Fruit fly (Drosophila melanogaster) whole organism, pupa: ENCODE data around the gene Trs33.

ENCODE experiments used
- CG10348 ChIP-seq: fragments of 200-800 bp; sonication (Bioruptor generic); IDR thresholded peaks from 2 replicates; pipeline ENCODE4 v1.3.6; 2022; ENCODE audit warnings: missing biosample characterization, missing genetic modification characterization
- CG12605 ChIP-seq: fragments of 200-800 bp; sonication (Bioruptor generic); IDR thresholded peaks from 2 replicates; pipeline ENCODE4 v1.3.6; 2022; ENCODE audit warnings: missing biosample characterization, missing genetic modification characterization
- CG13204 ChIP-seq: fragments of 200-800 bp; sonication (Bioruptor generic); optimal IDR thresholded peaks from 2 replicates; lab custom pipeline; 2018; ENCODE audit warnings: missing biosample characterization, mild to moderate bottlenecking, missing genetic modification characterization, moderate library complexity
- CG14655 ChIP-seq: fragments of 200-800 bp; sonication (Bioruptor generic); optimal IDR thresholded peaks from 3 replicates; lab custom pipeline; 2017; ENCODE audit warnings: mild to moderate bottlenecking, missing biosample characterization, missing genetic modification reagents, missing genetic modification characterization
- CG15710 ChIP-seq: fragments of 200-800 bp; sonication (Bioruptor generic); optimal IDR thresholded peaks from 2 replicates; lab custom pipeline; 2018; ENCODE audit warnings: missing biosample characterization, mild to moderate bottlenecking, missing genetic modification characterization, moderate library complexity
- CG17806 ChIP-seq: fragments of 200-800 bp; sonication (Bioruptor generic); optimal IDR thresholded peaks from 2 replicates; lab custom pipeline; 2018; ENCODE audit warnings: missing biosample characterization, mild to moderate bottlenecking, missing genetic modification characterization, moderate library complexity
- CG32121 ChIP-seq: fragments of 200-800 bp; sonication (Bioruptor generic); IDR thresholded peaks from 2 replicates; pipeline ENCODE4 v1.3.6; 2022; ENCODE audit warnings: missing biosample characterization, missing genetic modification characterization
- CG34367 ChIP-seq: fragments of 200-800 bp; sonication (Bioruptor generic); optimal IDR thresholded peaks from 2 replicates; lab custom pipeline; 2018; ENCODE audit warnings: missing biosample characterization, mild to moderate bottlenecking, missing genetic modification characterization
- CG4496 ChIP-seq: fragments of 200-800 bp; sonication (Bioruptor generic); IDR thresholded peaks from 3 replicates; pipeline ENCODE4 v1.3.6; 2022; ENCODE audit warnings: missing biosample characterization, missing genetic modification characterization
- CG8159 ChIP-seq: fragments of 200-800 bp; sonication (Bioruptor generic); optimal IDR thresholded peaks from 3 replicates; lab custom pipeline; 2018; ENCODE audit warnings: missing biosample characterization, mild to moderate bottlenecking, missing genetic modification characterization, moderate library complexity
- CG8301 ChIP-seq: fragments of 200-800 bp; sonication (Bioruptor generic); optimal IDR thresholded peaks from 2 replicates; lab custom pipeline; 2018; ENCODE audit warnings: missing biosample characterization, mild to moderate bottlenecking, missing genetic modification characterization
- CG9948 ChIP-seq: fragments of 200-800 bp; sonication (Bioruptor generic); optimal IDR thresholded peaks from 2 replicates; lab custom pipeline; 2018; ENCODE audit warnings: missing biosample characterization, mild to moderate bottlenecking, missing genetic modification characterization, moderate library complexity
- D1 ChIP-seq: fragments of 200-800 bp; sonication (Bioruptor generic); optimal IDR thresholded peaks from 2 replicates; lab custom pipeline; 2018; ENCODE audit warnings: missing biosample characterization, mild to moderate bottlenecking, missing genetic modification characterization, moderate library complexity
- EcR ChIP-seq: fragments of 200-800 bp; sonication (Bioruptor generic); optimal IDR thresholded peaks from 3 replicates; lab custom pipeline; 2019; ENCODE audit warnings: missing biosample characterization, missing genetic modification characterization, mild to moderate bottlenecking, moderate library complexity, missing genetic modification reagents
- Ets98B ChIP-seq: fragments of 200-800 bp; sonication (Bioruptor generic); IDR thresholded peaks from 2 replicates; pipeline ENCODE4 v1.3.6; 2022; ENCODE audit warnings: missing biosample characterization, missing genetic modification characterization
- Pif1A ChIP-seq: fragments of 200-800 bp; sonication (Bioruptor generic); optimal IDR thresholded peaks from 3 replicates; lab custom pipeline; 2016; ENCODE audit warnings: missing biosample characterization, missing genetic modification characterization
- Pif1B ChIP-seq: fragments of 200-800 bp; sonication (Bioruptor generic); optimal IDR thresholded peaks from 3 replicates; lab custom pipeline; 2016; ENCODE audit warnings: missing biosample characterization, missing genetic modification characterization
- Snoo ChIP-seq: fragments of 200-800 bp; sonication (Bioruptor generic); optimal IDR thresholded peaks from 3 replicates; lab custom pipeline; 2017; ENCODE audit warnings: missing biosample characterization, mild to moderate bottlenecking, missing genetic modification characterization, inconsistent platforms
- fd96Ca ChIP-seq: fragments of 200-800 bp; sonication (Bioruptor generic); IDR thresholded peaks from 3 replicates; pipeline ENCODE4 v1.3.6; 2022; ENCODE audit warnings: missing biosample characterization, missing genetic modification characterization
- gl ChIP-seq: fragments of 200-800 bp; sonication (Bioruptor generic); optimal IDR thresholded peaks from 2 replicates; lab custom pipeline; 2018; ENCODE audit warnings: missing biosample characterization, mild to moderate bottlenecking, missing genetic modification characterization
- rn ChIP-seq: fragments of 200-800 bp; sonication (Bioruptor generic); IDR thresholded peaks from 2 replicates; pipeline ENCODE4 v1.3.6; 2022; ENCODE audit warnings: missing biosample characterization, missing genetic modification characterization

Gene Trs33

DNA sequence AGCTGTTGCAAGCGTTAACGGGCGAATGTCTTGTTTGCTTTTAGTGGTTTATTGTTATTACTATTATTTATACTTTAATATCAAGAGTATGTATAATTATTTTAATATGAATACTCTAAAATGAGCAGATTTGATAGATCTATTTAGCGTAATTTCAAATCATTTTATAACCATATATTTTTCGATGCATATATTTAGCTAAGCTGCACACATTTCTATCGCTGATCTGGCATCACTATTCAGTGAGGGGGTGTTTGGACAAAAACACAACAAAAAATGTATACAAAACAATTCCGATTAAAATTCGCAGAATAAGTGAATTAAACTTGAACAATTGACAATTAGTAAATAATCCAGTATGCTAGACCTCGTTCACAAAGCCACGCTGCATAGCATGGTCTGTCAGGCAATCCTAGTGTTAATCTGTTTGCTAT is at the start of gene Trs33, which contains the start of gene Tmtc4:
TSS of gene Trs33 (minus strand) at position 3 of the 434 bp plus-strand sequence.
TSS of gene Tmtc4 (plus strand) at position 233 of the 434 bp plus-strand sequence.
- TF ChIP-seq CG17806 (peak; percentile 15), CG15710 (tag; lab: Kevin White, UChicago) (peak; percentile 39), CG8159 (tag; lab: Kevin White, UChicago) (no peak), Ets98B (no peak), EcR (GFP tag; lab: Kevin White, UChicago) (peak; percentile 9), CG34367 (no peak), gl (no peak), CG8301 (tag; lab: Kevin White, UChicago) (no peak), CG9948 (tag; lab: Kevin White, UChicago) (peak; percentile 6), CG32121 (0 out of 2 replicates have a peak, but pooled peaks have one; percentile 13), Snoo (tag; lab: Kevin White, UChicago) (peak; percentile 28), rn (GFP tag; lab: Robert Waterston, UW) (no peak)
- TF ChIP-seq, all 21 proteins: peak for 6

DNA sequence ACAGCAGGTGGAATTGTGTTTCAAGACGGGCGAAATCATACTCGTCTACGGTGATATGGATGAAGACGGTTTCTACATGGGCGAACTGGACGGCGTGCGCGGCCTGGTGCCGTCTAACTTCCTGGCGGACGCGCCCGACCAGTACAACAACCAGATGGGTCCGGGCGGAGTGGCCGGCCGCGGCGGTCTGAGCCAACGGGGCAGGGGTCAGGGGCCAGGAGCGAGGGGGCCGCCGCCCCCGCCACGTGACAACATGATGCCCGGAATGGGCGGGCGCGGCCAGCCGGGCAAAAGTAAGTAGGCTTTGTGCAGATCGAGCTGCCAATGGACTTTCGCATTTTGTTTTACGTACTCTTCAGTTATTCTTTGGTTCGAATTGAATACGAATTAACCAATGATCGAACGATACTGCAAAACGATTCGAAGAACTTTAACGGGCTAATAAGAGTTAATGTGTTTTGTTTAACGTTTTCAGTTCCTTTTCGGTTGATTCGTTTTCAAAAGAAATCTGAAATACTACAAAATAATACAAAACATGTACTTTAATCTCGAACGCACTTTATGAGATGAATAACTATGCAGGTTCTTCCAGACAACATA is 42.5 kb upstream of the Trs33 start:
- TF ChIP-seq CG13204 (GFP tag; lab: Kevin White, UChicago) (no peak), Snoo (tag; lab: Kevin White, UChicago) (no peak), Pif1A (no peak), CG8159 (tag; lab: Kevin White, UChicago) (no peak), CG34367 (no peak), Ets98B (no peak), CG17806 (no peak), D1 (tag; lab: Kevin White, UChicago) (no peak), CG8301 (tag; lab: Kevin White, UChicago) (no peak), EcR (GFP tag; lab: Kevin White, UChicago) (no peak), Pif1B (GFP tag; lab: Kevin White, UChicago) (no peak)
- TF ChIP-seq, all 21 proteins: peak for 0

DNA sequence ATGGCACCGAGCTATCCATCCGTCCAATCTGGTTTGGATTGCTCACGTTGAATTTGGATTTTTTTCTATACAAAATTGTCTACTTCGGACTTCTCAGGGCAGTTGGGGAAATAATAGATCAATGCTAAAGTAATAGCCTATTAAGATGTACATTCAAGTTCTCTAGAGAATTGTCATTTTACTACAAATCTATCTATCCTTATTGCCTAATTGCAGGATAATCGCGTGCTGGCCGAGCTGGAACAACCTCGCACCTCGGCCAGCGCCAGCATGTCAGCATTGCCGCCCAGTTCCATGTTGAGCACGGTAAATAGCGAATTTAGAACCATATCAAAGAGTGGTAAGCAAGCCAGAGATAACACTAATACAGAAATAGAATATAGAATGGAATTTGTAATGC is 32.1 kb upstream of the Trs33 start, which contains the start of gene h-cup:
TSS of gene h-cup (minus strand) at position 101 of the 400 bp plus-strand sequence.
- no peak for TF ChIP-seq CG9948 (tag; lab: Kevin White, UChicago)

DNA sequence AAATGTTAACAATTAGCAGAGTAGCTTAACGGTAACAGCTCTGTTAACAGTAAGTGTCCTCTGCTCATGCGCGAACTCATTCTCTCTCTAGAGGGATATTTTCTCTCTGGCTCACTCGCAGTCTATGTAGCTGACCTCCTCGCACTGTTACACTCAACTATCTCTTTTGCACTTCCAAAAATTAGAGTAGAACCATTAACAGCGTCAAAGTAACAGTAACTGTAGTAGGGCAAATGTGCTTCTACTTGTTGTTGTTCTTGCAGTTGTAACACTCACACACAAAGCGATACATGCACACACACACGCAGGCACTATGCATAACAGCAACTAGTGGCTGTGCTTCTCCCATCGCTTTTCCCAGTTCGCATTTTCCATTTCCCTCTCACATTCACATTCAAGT is 28.3 kb upstream of the Trs33 start:
- TF ChIP-seq CG12605 (GFP tag; lab: Robert Waterston, UW) (peak; percentile 74), CG15710 (tag; lab: Kevin White, UChicago) (no peak), Pif1B (GFP tag; lab: Kevin White, UChicago) (no peak)
- TF ChIP-seq, all 21 proteins: peak for 1

DNA sequence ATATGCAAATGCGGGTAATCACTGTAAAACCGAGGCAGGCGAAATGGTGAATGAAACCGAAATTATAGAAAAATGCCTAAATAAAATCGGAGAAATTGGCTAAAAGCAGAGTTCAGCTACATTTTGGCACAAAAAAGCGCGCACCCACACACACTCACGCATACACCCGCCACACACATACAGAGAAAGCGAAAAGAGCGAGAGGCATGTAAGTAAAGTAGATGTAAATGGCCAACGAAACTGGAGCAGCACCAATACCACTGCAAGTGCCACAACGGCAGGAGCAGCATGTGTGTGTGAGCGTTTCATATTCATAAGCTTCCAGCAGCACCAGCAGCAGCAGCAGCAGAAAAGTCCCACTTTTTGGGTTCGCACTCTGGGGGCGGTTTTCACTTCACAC is 24.7 kb upstream of the Trs33 start:
- TF ChIP-seq rn (GFP tag; lab: Robert Waterston, UW) (no peak), CG34367 (no peak), Snoo (tag; lab: Kevin White, UChicago) (no peak), CG13204 (GFP tag; lab: Kevin White, UChicago) (no peak), EcR (GFP tag; lab: Kevin White, UChicago) (no peak)

DNA sequence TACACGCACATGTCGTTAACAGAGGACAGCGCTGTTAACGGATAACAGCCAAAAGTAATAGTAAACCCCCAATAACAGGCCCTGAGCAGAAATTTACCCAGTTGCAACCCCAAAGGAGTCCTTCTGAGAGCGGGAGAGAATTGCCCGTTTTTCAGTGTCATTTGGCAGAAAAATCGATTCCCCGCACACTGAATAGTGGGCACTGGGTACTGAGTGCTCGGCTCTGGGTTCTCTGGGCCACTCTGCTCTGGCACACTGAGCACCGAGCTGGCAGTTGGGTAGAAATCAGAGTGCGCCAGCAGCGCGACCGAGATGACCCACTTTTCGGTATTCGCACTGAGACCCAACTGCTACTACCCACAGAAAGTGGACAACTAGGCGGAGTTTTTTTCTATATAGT is 23.6 kb upstream of the Trs33 start, which contains the start of gene Rbp:
TSS of gene Rbp (plus strand) at position 239 of the 400 bp plus-strand sequence.
- TF ChIP-seq gl (no peak), Pif1A (no peak), CG13204 (GFP tag; lab: Kevin White, UChicago) (no peak), EcR (GFP tag; lab: Kevin White, UChicago) (no peak), CG8301 (tag; lab: Kevin White, UChicago) (no peak), rn (GFP tag; lab: Robert Waterston, UW) (no peak), CG4496 (no peak), CG15710 (tag; lab: Kevin White, UChicago) (no peak), D1 (tag; lab: Kevin White, UChicago) (no peak), CG17806 (no peak), CG9948 (tag; lab: Kevin White, UChicago) (no peak), Snoo (tag; lab: Kevin White, UChicago) (no peak), CG10348 (GFP tag; lab: Robert Waterston, UW) (no peak), CG12605 (GFP tag; lab: Robert Waterston, UW) (no peak), CG32121 (no peak), Ets98B (no peak), CG8159 (tag; lab: Kevin White, UChicago) (no peak), Pif1B (GFP tag; lab: Kevin White, UChicago) (no peak), CG14655 (GFP tag; lab: Kevin White, UChicago) (no peak), fd96Ca (no peak)

DNA sequence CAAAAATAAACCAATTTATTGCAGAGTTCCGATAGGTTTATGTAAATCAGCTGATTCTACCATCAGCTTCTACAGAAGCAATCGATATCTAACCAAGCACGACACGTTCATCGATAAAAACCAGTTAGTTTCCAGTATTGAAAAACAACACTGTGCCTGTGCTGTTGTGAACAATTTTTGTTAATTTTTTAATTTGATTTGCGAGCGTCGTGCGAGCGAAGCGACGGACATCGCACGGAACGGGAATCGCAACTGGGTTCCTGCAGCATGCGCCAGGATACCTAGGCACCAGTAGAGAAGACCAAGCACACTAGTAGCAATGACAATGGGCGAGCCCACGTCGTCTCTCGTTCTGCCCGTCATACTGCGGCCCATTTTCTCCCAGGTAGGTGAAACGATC is 21.0 kb upstream of the Trs33 start, which contains the start of the genes Ccm3 and CG6136:
TSS of gene Ccm3 (plus strand) at position 125 of the 400 bp plus-strand sequence.
TSS of gene CG6136 (minus strand) at position 380 of the 400 bp plus-strand sequence.
- TF ChIP-seq CG8301 (tag; lab: Kevin White, UChicago) (no peak), Ets98B (0 out of 2 replicates have a peak, but pooled peaks have one; percentile 10), Pif1A (no peak), CG32121 (0 out of 2 replicates have a peak, but pooled peaks have one; percentile 25), fd96Ca (no peak), Snoo (tag; lab: Kevin White, UChicago) (peak; percentile 10), CG13204 (GFP tag; lab: Kevin White, UChicago) (no peak), CG14655 (GFP tag; lab: Kevin White, UChicago) (no peak), EcR (GFP tag; lab: Kevin White, UChicago) (no peak), Pif1B (GFP tag; lab: Kevin White, UChicago) (no peak), CG9948 (tag; lab: Kevin White, UChicago) (no peak), gl (no peak), CG4496 (peak; percentile 45; the same call in 1 of the 3 replicates), rn (GFP tag; lab: Robert Waterston, UW) (no peak), CG17806 (no peak), CG8159 (tag; lab: Kevin White, UChicago) (no peak), CG34367 (no peak), CG12605 (GFP tag; lab: Robert Waterston, UW) (no peak), CG15710 (tag; lab: Kevin White, UChicago) (peak; percentile 13), CG10348 (GFP tag; lab: Robert Waterston, UW) (no peak), D1 (tag; lab: Kevin White, UChicago) (no peak)
- TF ChIP-seq, all 21 proteins: peak for 5
